Worm (Caenorhabditis elegans): ENCODE data around the gene Y62H9A.14.

DNA sequence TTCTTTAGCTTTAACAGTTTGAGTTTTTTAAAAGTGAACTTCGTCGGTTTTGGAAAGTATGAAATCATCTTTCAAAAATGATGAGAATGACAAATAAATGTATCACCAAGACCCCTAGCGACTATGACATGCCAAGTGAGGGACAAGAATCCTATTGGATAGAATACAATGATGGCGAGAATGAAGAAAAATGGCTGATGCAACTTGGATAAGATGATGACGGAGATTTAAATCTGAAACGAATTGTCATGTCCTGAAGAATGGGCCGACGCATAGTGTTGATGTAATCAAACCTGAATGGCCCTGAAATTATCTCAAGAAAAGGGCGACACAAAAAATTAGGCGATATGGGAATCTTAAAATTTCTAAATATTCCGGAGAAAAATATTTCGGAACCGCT is 42.6 kb downstream of the Y62H9A.14 start:
- TF ChIP-seq ama-1 (optimal IDR thresholded peaks at IDR 0.05), result no peak
- TF ChIP-seq ceh-36 (tag; optimal IDR thresholded peaks at IDR 0.05), result no peak
- TF ChIP-seq flt-1 (GFP tag; IDR thresholded peaks at IDR 0.05), result no peak
